Worm (Caenorhabditis elegans): ENCODE measurements around the gene his-31.

The his-31 gene

ce11 chrIV:8375381-8375780, 41.6 kb upstream of the his-31 start (continued):
- TF ChIP-seq ets-5 (GFP tag; IDR thresholded peaks at IDR 0.05) = no peak
- TF ChIP-seq zip-4 (GFP tag; optimal IDR thresholded peaks at IDR 0.05) = peak; percentile 44
- peak; percentile 87 for TF ChIP-seq C16A3.4 (tag; optimal IDR thresholded peaks at IDR 0.05)
- peak; percentile 6 for TF ChIP-seq C04F5.9 (tag; optimal IDR thresholded peaks at IDR 0.05)
- no peak for TF ChIP-seq alr-1 (tag; optimal IDR thresholded peaks at IDR 0.05; ENCODE audit: borderline replicate concordance)
- TF ChIP-seq sox-4 (tag; optimal IDR thresholded peaks at IDR 0.05) = peak; percentile 50
- TF ChIP-seq jun-1 (tag; optimal IDR thresholded peaks at IDR 0.05) = peak; percentile 19
- TF ChIP-seq unc-62 (GFP tag; optimal IDR thresholded peaks at IDR 0.05) = no peak
- TF ChIP-seq pag-3 (tag; optimal IDR thresholded peaks at IDR 0.05; ENCODE audit: borderline replicate concordance, insufficient read depth) = no peak
- TF ChIP-seq lin-15B (tag; optimal IDR thresholded peaks at IDR 0.05) = peak; percentile 32
- TF ChIP-seq nhr-20 (tag; optimal IDR thresholded peaks at IDR 0.05) = peak; percentile 91
- TF ChIP-seq unc-86 (tag; optimal IDR thresholded peaks at IDR 0.05) = peak; percentile 25
- peak; percentile 67 for TF ChIP-seq skn-1 (tag; optimal IDR thresholded peaks at IDR 0.05)
- no peak for TF ChIP-seq nhr-12 (tag; optimal IDR thresholded peaks at IDR 0.05)
- peak; percentile 82 for TF ChIP-seq nhr-19 (GFP tag; conservative IDR thresholded peaks at IDR 0.05)
- TF ChIP-seq lin-39 (tag; optimal IDR thresholded peaks at IDR 0.05) = no peak
- peak; percentile 85 for TF ChIP-seq nhr-47 (tag; optimal IDR thresholded peaks at IDR 0.05)
- TF ChIP-seq lin-13 (GFP tag; optimal IDR thresholded peaks at IDR 0.05) = peak; percentile 80
- TF ChIP-seq vab-15 (tag; optimal IDR thresholded peaks at IDR 0.05) = peak; percentile 59
- peak; percentile 56 for TF ChIP-seq nhr-237 (tag; optimal IDR thresholded peaks at IDR 0.05)
- no peak for TF ChIP-seq Y116A8C.19 (tag; optimal IDR thresholded peaks at IDR 0.05; ENCODE audit: borderline replicate concordance)
- TF ChIP-seq snpc-4 (tag; optimal IDR thresholded peaks at IDR 0.05) = peak; percentile 51
- peak; percentile 61 for TF ChIP-seq lir-3 (tag; optimal IDR thresholded peaks at IDR 0.05; ENCODE audit: poor library complexity)
- TF ChIP-seq elt-2 (tag; optimal IDR thresholded peaks at IDR 0.05) = peak; percentile 50
- peak; percentile 95 for TF ChIP-seq snu-23 (GFP tag; optimal IDR thresholded peaks at IDR 0.05)
- peak; percentile 76 for TF ChIP-seq irx-1 (tag; optimal IDR thresholded peaks at IDR 0.05)
- no peak for TF ChIP-seq fkh-10 (GFP tag; optimal IDR thresholded peaks at IDR 0.05)
- peak; percentile 88 for TF ChIP-seq ama-1 (optimal IDR thresholded peaks at IDR 0.05)
- peak; percentile 83 for TF ChIP-seq nhr-77 (tag; optimal IDR thresholded peaks at IDR 0.05)
- peak in 1 of 2 experiments; percentile 27 for TF ChIP-seq ztf-11 (tag; optimal IDR thresholded peaks at IDR 0.05)
- TF ChIP-seq blmp-1 (tag; optimal IDR thresholded peaks at IDR 0.05) = peak; percentile 44
- peak; percentile 20 for TF ChIP-seq F16B12.6 (tag; optimal IDR thresholded peaks at IDR 0.05)
- TF ChIP-seq nhr-85 (tag) = peak; percentile 81
- peak; percentile 76 for TF ChIP-seq tbx-2 (tag; optimal IDR thresholded peaks at IDR 0.05)
- peak in 1 of 2 experiments; percentile 82 for TF ChIP-seq mdl-1 (tag; optimal IDR thresholded peaks at IDR 0.05)
- TF ChIP-seq fkh-4 (tag; optimal IDR thresholded peaks at IDR 0.05; ENCODE audit: borderline replicate concordance) = no peak
- TF ChIP-seq unc-98 (GFP tag; IDR thresholded peaks at IDR 0.05) = no peak
- no peak for TF ChIP-seq ceh-8 (GFP tag; optimal IDR thresholded peaks at IDR 0.05)
- TF ChIP-seq isw-1 (GFP tag; IDR thresholded peaks at IDR 0.05) = peak; percentile 48
- TF ChIP-seq fos-1 (tag; optimal IDR thresholded peaks at IDR 0.05) = peak; percentile 44
- TF ChIP-seq pax-3 (tag; optimal IDR thresholded peaks at IDR 0.05) = peak; percentile 49
- TF ChIP-seq ztf-4 (tag; optimal IDR thresholded peaks at IDR 0.05) = peak; percentile 53
- no peak for TF ChIP-seq ceh-90 (tag; optimal IDR thresholded peaks at IDR 0.05)

- TF ChIP-seq skn-1 (tag; optimal IDR thresholded peaks at IDR 0.05) (no peak), sox-4 (tag; optimal IDR thresholded peaks at IDR 0.05) (no peak), nhr-77 (tag; optimal IDR thresholded peaks at IDR 0.05) (no peak), pag-3 (tag; optimal IDR thresholded peaks at IDR 0.05; ENCODE audit: borderline replicate concordance, insufficient read depth) (no peak)
These were observed 35.4 kb upstream of the his-31 start, which contains the start of gene D2096.6 for ce11 chrIV:8369135-8369534. Gene D2096.6 (minus strand): TSS chrIV:8369235.

Measured in whole organism, L1 larva.